Worm (Caenorhabditis elegans) whole organism, L2 larva: Measurements from ENCODE around the gene flp-24.

Experiments
- C34F6.9 ChIP-seq: fragments of 150-350 bp; optimal IDR thresholded peaks from 2 replicates; lab custom pipeline; 2014; ENCODE audit warnings: missing biosample characterization, missing genetic modification characterization
- ama-1 ChIP-seq: fragments of 150-350 bp; optimal IDR thresholded peaks from 2 replicates; lab custom pipeline; 2018; ENCODE audit warnings: inconsistent platforms
- dmd-4 ChIP-seq: sonication (generic microtip); optimal IDR thresholded peaks from 2 replicates; lab custom pipeline; 2017; ENCODE audit warnings: missing biosample characterization, missing genetic modification characterization
- fos-1 ChIP-seq: fragments of 150-350 bp; optimal IDR thresholded peaks from 2 replicates; lab custom pipeline; 2014; ENCODE audit warnings: missing biosample characterization, missing genetic modification characterization
- lin-13 ChIP-seq: fragments of 150-350 bp; optimal IDR thresholded peaks from 2 replicates; lab custom pipeline; 2014; ENCODE audit warnings: missing biosample characterization, missing genetic modification reagents, missing genetic modification characterization
- lin-39 ChIP-seq: fragments of 150-350 bp; optimal IDR thresholded peaks from 2 replicates; lab custom pipeline; 2014; ENCODE audit warnings: missing biosample characterization, missing genetic modification reagents, missing genetic modification characterization
- lsy-2 ChIP-seq, 2 experiments: fragments of 150-350 bp in 1 of 2; sonication (generic microtip) in 1 of 2; optimal IDR thresholded peaks; 2 replicates each; lab custom pipeline; 2014 to 2017; ENCODE audit warnings: missing biosample characterization in 2 of 2, missing genetic modification characterization in 2 of 2
- mdl-1 ChIP-seq, 2 experiments: fragments of 150-350 bp in 1 of 2; sonication (generic microtip) in 1 of 2; optimal IDR thresholded peaks; 2 replicates each; lab custom pipeline; 2017; ENCODE audit warnings: missing biosample characterization in 2 of 2, missing genetic modification characterization in 2 of 2
- nhr-10 ChIP-seq: sonication (generic microtip); optimal IDR thresholded peaks from 2 replicates; lab custom pipeline; 2017; ENCODE audit warnings: missing biosample characterization, missing genetic modification characterization
- nhr-129 ChIP-seq: fragments of 150-350 bp; optimal IDR thresholded peaks from 2 replicates; lab custom pipeline; 2014; ENCODE audit warnings: missing biosample characterization, missing genetic modification characterization
- sem-4 ChIP-seq: fragments of 150-350 bp; optimal IDR thresholded peaks from 2 replicates; lab custom pipeline; 2014; ENCODE audit warnings: missing biosample characterization, missing genetic modification reagents, missing genetic modification characterization
- unc-62 ChIP-seq: fragments of 150-350 bp; optimal IDR thresholded peaks from 2 replicates; lab custom pipeline; 2014; ENCODE audit warnings: missing biosample characterization, missing genetic modification reagents, missing genetic modification characterization
- zag-1 ChIP-seq: fragments of 150-350 bp; optimal IDR thresholded peaks from 2 replicates; lab custom pipeline; 2014; ENCODE audit warnings: missing biosample characterization, missing genetic modification characterization

DNA sequence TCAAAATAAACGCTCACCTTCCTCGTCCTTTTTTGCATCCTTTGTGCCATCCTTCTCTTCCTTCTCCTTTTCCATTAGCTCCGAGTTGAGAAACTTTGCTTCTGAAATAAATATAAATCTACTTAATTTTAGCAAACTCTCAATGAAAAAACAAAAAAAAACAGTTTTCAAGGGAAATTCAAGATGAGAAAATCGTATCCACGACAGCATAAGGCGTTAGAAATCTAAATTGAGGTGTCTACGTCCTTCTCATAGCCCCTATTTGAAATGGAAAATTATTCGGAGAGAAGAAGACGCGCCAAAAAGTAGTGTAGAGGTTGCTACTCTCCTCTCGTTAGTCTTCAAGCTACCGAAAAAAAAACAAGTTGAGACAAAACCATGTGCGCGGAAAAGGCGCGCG lies 27.4 kb downstream of the flp-24 start, which contains the start of gene pat-12:
- TF ChIP-seq lin-39 (tag; lab: Kevin White, UChicago) (no peak), C34F6.9 (tag; lab: Kevin White, UChicago) (no peak), lin-13 (GFP tag; lab: Kevin White, UChicago) (no peak), lsy-2 (tag; optimal IDR thresholded peaks at IDR 0.05; lab: Kevin White, UChicago) (no peak), nhr-10 (tag; lab: Kevin White, UChicago) (no peak), fos-1 (tag; lab: Kevin White, UChicago) (no peak), mdl-1 (tag; optimal IDR thresholded peaks at IDR 0.05; lab: Kevin White, UChicago) (no peak), dmd-4 (tag; lab: Kevin White, UChicago) (no peak), zag-1 (tag; lab: Kevin White, UChicago) (no peak), ama-1 (lab: Kevin White, UChicago) (no peak), unc-62 (GFP tag; lab: Kevin White, UChicago) (no peak), nhr-129 (tag; lab: Kevin White, UChicago) (no peak), sem-4 (tag; lab: Kevin White, UChicago) (no peak)
